Fruit fly (Drosophila melanogaster): Measurements from ENCODE around the gene trp.

The trp gene

DNA sequence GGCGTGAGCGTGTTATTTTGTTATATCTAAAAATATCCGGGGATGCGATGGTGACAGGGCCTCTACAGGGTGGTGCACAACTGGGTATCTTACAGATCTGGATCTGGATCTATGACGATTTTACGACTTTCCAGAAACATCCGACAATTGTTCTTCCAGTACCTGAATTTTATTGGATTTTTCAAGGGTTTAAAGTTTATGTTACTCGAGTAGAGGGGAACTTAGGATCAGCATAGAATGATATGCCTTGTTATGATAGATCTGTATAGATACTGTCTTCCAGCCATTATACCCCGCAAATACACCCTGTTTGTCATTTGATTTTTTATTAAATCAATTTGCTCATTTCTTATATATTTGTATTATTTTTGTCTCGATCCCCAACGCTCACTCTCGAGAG, 25.7 kb downstream of the trp start (continued):
- TF ChIP-seq Stat92E (GFP tag; optimal IDR thresholded peaks at IDR 0.05): no peak
- TF ChIP-seq CG13287 (GFP tag; IDR thresholded peaks at IDR 0.05; ENCODE audit: partially characterized antibody): no peak
- peak; percentile 65; the same call in 2 of the 3 replicates for TF ChIP-seq CG7357 (GFP tag; IDR thresholded peaks at IDR 0.05)
- peak; percentile 38 for TF ChIP-seq run (tag; optimal IDR thresholded peaks at IDR 0.05)
- 0 out of 3 replicates have a peak, but pooled peaks have one; percentile 26 for TF ChIP-seq gce (GFP tag; IDR thresholded peaks at IDR 0.05)
- TF ChIP-seq sc (optimal IDR thresholded peaks at IDR 0.05): no peak
- TF ChIP-seq sc (GFP tag; optimal IDR thresholded peaks at IDR 0.05): no peak
- TF ChIP-seq ab (GFP tag; optimal IDR thresholded peaks at IDR 0.05): no peak
- no peak for TF ChIP-seq CG11560 (tag; IDR thresholded peaks at IDR 0.05)
- peak; percentile 71 for TF ChIP-seq Dbx (GFP tag; IDR thresholded peaks at IDR 0.05)
- peak; percentile 35 for TF ChIP-seq CG12219 (GFP tag; optimal IDR thresholded peaks at IDR 0.05)
- no peak for TF ChIP-seq z (GFP tag; IDR thresholded peaks at IDR 0.05)
- TF ChIP-seq CTCF (GFP tag; optimal IDR thresholded peaks at IDR 0.05): no peak
- peak; percentile 24 for TF ChIP-seq CG4820 (GFP tag; optimal IDR thresholded peaks at IDR 0.05)
- peak; percentile 20 for TF ChIP-seq pb (GFP tag; optimal IDR thresholded peaks at IDR 0.05)
- no peak for TF ChIP-seq knrl (GFP tag; IDR thresholded peaks at IDR 0.05; ENCODE audit: partially characterized antibody)
- no peak for TF ChIP-seq hb (GFP tag; IDR thresholded peaks at IDR 0.05; ENCODE audit: partially characterized antibody)
- TF ChIP-seq sens (GFP tag): peak; percentile 84
- peak; percentile 60 for TF ChIP-seq CG10366 (GFP tag; IDR thresholded peaks at IDR 0.05)
- TF ChIP-seq Nf-YB (GFP tag; optimal IDR thresholded peaks at IDR 0.05): peak; percentile 21
- peak; percentile 14 for TF ChIP-seq CG16863 (GFP tag; optimal IDR thresholded peaks at IDR 0.05)
- no peak for TF ChIP-seq sqz (GFP tag; optimal IDR thresholded peaks at IDR 0.05)
- TF ChIP-seq CG9609 (GFP tag; optimal IDR thresholded peaks at IDR 0.05): peak; percentile 18
- no peak for TF ChIP-seq dm (GFP tag; optimal IDR thresholded peaks at IDR 0.05)
- peak; percentile 28 for TF ChIP-seq CG9876 (GFP tag; optimal IDR thresholded peaks at IDR 0.05)
- TF ChIP-seq CG12744 (GFP tag; optimal IDR thresholded peaks at IDR 0.05): no peak
- no peak for TF ChIP-seq CG8359 (GFP tag; optimal IDR thresholded peaks at IDR 0.05; ENCODE audit: borderline replicate concordance)
- peak; percentile 72 for TF ChIP-seq CG9932 (GFP tag; IDR thresholded peaks at IDR 0.05)
- TF ChIP-seq dati (GFP tag; IDR thresholded peaks at IDR 0.05): no peak
- no peak for TF ChIP-seq HLHmδ (GFP tag; optimal IDR thresholded peaks at IDR 0.05)
- peak; percentile 35 for TF ChIP-seq CG17568 (GFP tag; optimal IDR thresholded peaks at IDR 0.05)
- no peak for TF ChIP-seq Sry-β (GFP tag; optimal IDR thresholded peaks at IDR 0.05)
- peak; percentile 74 for TF ChIP-seq CG14441 (GFP tag; IDR thresholded peaks at IDR 0.05)
- TF ChIP-seq wek (GFP tag; optimal IDR thresholded peaks at IDR 0.05): peak; percentile 27
- TF ChIP-seq pnt (GFP tag; optimal IDR thresholded peaks at IDR 0.05): peak; percentile 32
- TF ChIP-seq Gsc (GFP tag; IDR thresholded peaks at IDR 0.05): no peak
- TF ChIP-seq lbe (GFP tag; optimal IDR thresholded peaks at IDR 0.05): no peak
- no peak for TF ChIP-seq usp (GFP tag; optimal IDR thresholded peaks at IDR 0.05)
- TF ChIP-seq CG16779 (GFP tag; IDR thresholded peaks at IDR 0.05): no peak
- no peak for TF ChIP-seq Mes4 (GFP tag; optimal IDR thresholded peaks at IDR 0.05)
- no peak for TF ChIP-seq CG6272 (GFP tag; IDR thresholded peaks at IDR 0.05)
- peak; percentile 54 for TF ChIP-seq CG6765 (GFP tag; optimal IDR thresholded peaks at IDR 0.05)
- peak; percentile 30; the same call in 1 of the 2 replicates for TF ChIP-seq E2f2 (GFP tag; IDR thresholded peaks at IDR 0.05)
- no peak for TF ChIP-seq chinmo (GFP tag; IDR thresholded peaks at IDR 0.05; ENCODE audit: partially characterized antibody)
- TF ChIP-seq Dp (GFP tag; optimal IDR thresholded peaks at IDR 0.05): no peak
- TF ChIP-seq Xbp1 (GFP tag; optimal IDR thresholded peaks at IDR 0.05): peak; percentile 29
- peak; percentile 28 for TF ChIP-seq caup (GFP tag; optimal IDR thresholded peaks at IDR 0.05; ENCODE audit: severe bottlenecking)
- no peak for TF ChIP-seq CkIIα-i1 (GFP tag; IDR thresholded peaks at IDR 0.05)
- TF ChIP-seq da (GFP tag; optimal IDR thresholded peaks at IDR 0.05): no peak
- TF ChIP-seq CG3163 (GFP tag; optimal IDR thresholded peaks at IDR 0.05): no peak
- TF ChIP-seq odd (GFP tag; optimal IDR thresholded peaks at IDR 0.05): peak; percentile 20
- no peak for TF ChIP-seq CG17612 (GFP tag; IDR thresholded peaks at IDR 0.05)
- TF ChIP-seq Sox100B (GFP tag; optimal IDR thresholded peaks at IDR 0.05): peak; percentile 61
